Fruit fly (Drosophila melanogaster) whole organism, embryonic: ENCODE data around the gene CG7101.

Experiments used
- B-H1 ChIP-seq: fragments of 200-800 bp; sonication (Bioruptor generic); IDR thresholded peaks from 3 replicates; pipeline ENCODE4 v1.3.6; 2022; ENCODE audit warnings: missing biosample characterization, missing genetic modification characterization
- BEAF-32 ChIP-seq: fragments of 200-800 bp; sonication (Bioruptor generic); optimal IDR thresholded peaks from 3 replicates; lab custom pipeline; 2017; ENCODE audit warnings: missing biosample characterization, missing genetic modification characterization, mild to moderate bottlenecking, moderate library complexity, missing genetic modification reagents
- Blimp-1 ChIP-seq: fragments of 200-800 bp; sonication (Bioruptor generic); optimal IDR thresholded peaks from 3 replicates; lab custom pipeline; 2018; ENCODE audit warnings: missing biosample characterization, missing genetic modification characterization, mild to moderate bottlenecking, moderate library complexity, missing genetic modification reagents
- C15 ChIP-seq: fragments of 200-800 bp; sonication (Bioruptor generic); IDR thresholded peaks from 3 replicates; pipeline ENCODE4 v1.3.6; 2022; ENCODE audit warnings: missing biosample characterization, missing genetic modification characterization
- CG10274 ChIP-seq: fragments of 200-800 bp; sonication (Bioruptor generic); optimal IDR thresholded peaks from 3 replicates; lab custom pipeline; 2017; ENCODE audit warnings: missing biosample characterization, mild to moderate bottlenecking, missing genetic modification characterization
- CG10431 ChIP-seq: fragments of 200-800 bp; sonication (Bioruptor generic); optimal IDR thresholded peaks from 3 replicates; lab custom pipeline; 2018; ENCODE audit warnings: missing biosample characterization, mild to moderate bottlenecking, missing genetic modification characterization
- CG10543 ChIP-seq: fragments of 200-800 bp; sonication (Bioruptor generic); optimal IDR thresholded peaks from 3 replicates; lab custom pipeline; 2017; ENCODE audit warnings: missing biosample characterization, mild to moderate bottlenecking, missing genetic modification characterization, moderate library complexity
- CG11696 ChIP-seq: fragments of 200-800 bp; sonication (Bioruptor generic); IDR thresholded peaks from 2 replicates; pipeline ENCODE4 v1.3.6; 2022; ENCODE audit warnings: missing biosample characterization, missing genetic modification characterization
- CG12236 ChIP-seq: fragments of 200-800 bp; sonication (Bioruptor generic); optimal IDR thresholded peaks from 2 replicates; lab custom pipeline; 2016; ENCODE audit warnings: missing biosample characterization, missing genetic modification characterization
- CG17186 ChIP-seq: fragments of 200-800 bp; sonication (Bioruptor generic); optimal IDR thresholded peaks from 3 replicates; lab custom pipeline; 2017; ENCODE audit warnings: missing biosample characterization, missing genetic modification reagents, missing genetic modification characterization
- CG1792 ChIP-seq: fragments of 200-800 bp; sonication (Bioruptor generic); optimal IDR thresholded peaks from 2 replicates; lab custom pipeline; 2016; ENCODE audit warnings: missing biosample characterization, missing genetic modification characterization
- CG18011 ChIP-seq: fragments of 200-800 bp; sonication (Bioruptor generic); optimal IDR thresholded peaks from 2 replicates; lab custom pipeline; 2017; ENCODE audit warnings: missing biosample characterization, missing genetic modification characterization, mild to moderate bottlenecking, moderate library complexity, missing genotype
- CG3407 ChIP-seq: fragments of 200-800 bp; sonication (Bioruptor generic); optimal IDR thresholded peaks from 2 replicates; lab custom pipeline; 2018; ENCODE audit warnings: missing biosample characterization, mild to moderate bottlenecking, missing genetic modification characterization
- CG5953 ChIP-seq: fragments of 200-800 bp; sonication (Bioruptor generic); IDR thresholded peaks from 2 replicates; pipeline ENCODE4 v1.3.6; 2022; ENCODE audit warnings: missing biosample characterization, missing genetic modification characterization
- CG7786 ChIP-seq: fragments of 200-800 bp; sonication (Bioruptor generic); optimal IDR thresholded peaks from 2 replicates; lab custom pipeline; 2016; ENCODE audit warnings: missing biosample characterization, missing genetic modification characterization
- CG9609 ChIP-seq: fragments of 200-800 bp; sonication (Bioruptor generic); optimal IDR thresholded peaks from 3 replicates; lab custom pipeline; 2016; ENCODE audit warnings: missing biosample characterization, missing genetic modification characterization
- CG9797 ChIP-seq: fragments of 200-800 bp; sonication (Bioruptor generic); optimal IDR thresholded peaks from 3 replicates; lab custom pipeline; 2018; ENCODE audit warnings: missing biosample characterization, mild to moderate bottlenecking, missing genetic modification characterization
- Dip2 ChIP-seq: fragments of 200-800 bp; sonication (Bioruptor generic); IDR thresholded peaks from 2 replicates; pipeline ENCODE4 v1.3.6; 2022; ENCODE audit warnings: missing biosample characterization, missing genetic modification characterization
- Eip74EF ChIP-seq, 2 experiments: fragments of 200-800 bp in 1 of 2; fragments of >200 bp in 1 of 2; sonication (Bioruptor generic) in 1 of 2; optimal IDR thresholded peaks; 2 replicates each; lab custom pipeline; 2017 to 2019; ENCODE audit warnings: missing biosample characterization in 2 of 2, missing genetic modification characterization in 2 of 2, mild to moderate bottlenecking in 1 of 2, moderate library complexity in 1 of 2
- Ets65A ChIP-seq: fragments of 200-800 bp; sonication (Bioruptor generic); peaks from one replicate; lab custom pipeline; 2016; ENCODE audit warnings: missing biosample characterization, missing genetic modification characterization
- Ets97D ChIP-seq: fragments of 200-800 bp; sonication (Bioruptor generic); optimal IDR thresholded peaks from 3 replicates; lab custom pipeline; 2016; ENCODE audit warnings: missing biosample characterization, missing genetic modification characterization
- HLHmδ ChIP-seq: fragments of 200-800 bp; sonication (Bioruptor generic); optimal IDR thresholded peaks from 2 replicates; lab custom pipeline; 2018; ENCODE audit warnings: missing biosample characterization, mild to moderate bottlenecking, missing genetic modification characterization, moderate library complexity
- Lim3 ChIP-seq: fragments of 200-800 bp; sonication (Bioruptor generic); IDR thresholded peaks from 2 replicates; pipeline ENCODE4 v1.3.6; 2022; ENCODE audit warnings: missing biosample characterization, missing genetic modification characterization
- MBD-R2 ChIP-seq: fragments of 200-800 bp; sonication (Bioruptor generic); IDR thresholded peaks from 2 replicates; pipeline ENCODE4 v1.3.6; 2022; ENCODE audit warnings: missing biosample characterization, missing genetic modification characterization
- Meics ChIP-seq: fragments of 200-800 bp; sonication (Bioruptor generic); optimal IDR thresholded peaks from 2 replicates; lab custom pipeline; 2017; ENCODE audit warnings: missing biosample characterization, mild to moderate bottlenecking, missing genetic modification characterization
- Mrtf ChIP-seq: fragments of 200-800 bp; sonication (Bioruptor generic); IDR thresholded peaks from 3 replicates; pipeline ENCODE4 v1.3.6; 2022; ENCODE audit warnings: missing biosample characterization, missing genetic modification characterization
- Myb ChIP-seq: fragments of 200-800 bp; sonication (Bioruptor generic); optimal IDR thresholded peaks from 2 replicates; lab custom pipeline; 2016; ENCODE audit warnings: missing biosample characterization, missing genetic modification characterization
- NC2β ChIP-seq: fragments of 200-800 bp; sonication (Bioruptor generic); optimal IDR thresholded peaks from 2 replicates; lab custom pipeline; 2016; ENCODE audit warnings: missing biosample characterization, missing genetic modification characterization
- Side ChIP-seq: fragments of 200-800 bp; sonication (Bioruptor generic); optimal IDR thresholded peaks from 2 replicates; lab custom pipeline; 2016; ENCODE audit warnings: missing biosample characterization, missing genetic modification characterization
- Stat92E ChIP-seq, 3 experiments: fragments of >200 bp in 2 of 3; fragments of 200-800 bp in 1 of 3; sonication (Bioruptor generic) in 1 of 3; optimal IDR thresholded peaks; 2 replicates each; lab custom pipeline; 2017 to 2019; ENCODE audit warnings: missing biosample characterization in 3 of 3, missing genetic modification characterization in 3 of 3, mild to moderate bottlenecking in 1 of 3, moderate library complexity in 1 of 3
- Xrp1 ChIP-seq: fragments of 200-800 bp; sonication (Bioruptor generic); IDR thresholded peaks from 2 replicates; pipeline ENCODE4 v1.3.6; 2022; ENCODE audit warnings: missing biosample characterization, missing genetic modification characterization
- ato ChIP-seq: fragments of 200-800 bp; sonication (Bioruptor generic); IDR thresholded peaks from 2 replicates; pipeline ENCODE4 v1.3.6; 2022; ENCODE audit warnings: missing biosample characterization, missing genetic modification characterization; ENCODE audit not compliant: partially characterized antibody
- cas ChIP-seq: fragments of 200-800 bp; sonication (Bioruptor generic); IDR thresholded peaks from 2 replicates; pipeline ENCODE4 v1.3.6; 2022; ENCODE audit warnings: missing biosample characterization, missing genetic modification characterization
- cg ChIP-seq: fragments of 200-800 bp; sonication (Bioruptor generic); optimal IDR thresholded peaks from 3 replicates; lab custom pipeline; 2019; ENCODE audit warnings: missing biosample characterization, mild to moderate bottlenecking, missing genetic modification characterization, moderate library complexity
- chn ChIP-seq: fragments of 200-800 bp; sonication (Bioruptor generic); optimal IDR thresholded peaks from 2 replicates; lab custom pipeline; 2016; ENCODE audit warnings: missing biosample characterization, missing genetic modification characterization
- disco-r ChIP-seq: fragments of 200-800 bp; sonication (Bioruptor generic); optimal IDR thresholded peaks from 2 replicates; lab custom pipeline; 2016; ENCODE audit warnings: missing biosample characterization, missing genetic modification characterization
- gt ChIP-seq: fragments of 200-800 bp; sonication (Bioruptor generic); IDR thresholded peaks from 2 replicates; pipeline ENCODE4 v1.3.6; 2022; ENCODE audit warnings: missing biosample characterization, missing genetic modification characterization
- insv ChIP-seq, 2 experiments: fragments of 200-800 bp; sonication (Bioruptor generic); optimal IDR thresholded peaks; 3 replicates each; lab custom pipeline; 2016 to 2018; ENCODE audit warnings: missing biosample characterization in 2 of 2, missing genetic modification characterization in 2 of 2
- inv ChIP-seq: fragments of 200-800 bp; sonication (Bioruptor generic); IDR thresholded peaks from 2 replicates; pipeline ENCODE4 v1.3.6; 2022; ENCODE audit warnings: missing biosample characterization, missing genetic modification characterization; ENCODE audit not compliant: partially characterized antibody
- ken ChIP-seq: fragments of 200-800 bp; sonication (Bioruptor generic); IDR thresholded peaks from 3 replicates; pipeline ENCODE4 v1.3.6; 2022; ENCODE audit warnings: missing biosample characterization, missing genetic modification characterization
- nerfin-2 ChIP-seq: fragments of 200-800 bp; sonication (Bioruptor generic); IDR thresholded peaks from 2 replicates; pipeline ENCODE4 v1.3.6; 2022; ENCODE audit warnings: missing biosample characterization, missing genetic modification characterization; ENCODE audit not compliant: partially characterized antibody
- oc ChIP-seq: fragments of 200-800 bp; sonication (Bioruptor generic); optimal IDR thresholded peaks from 2 replicates; lab custom pipeline; 2018; ENCODE audit warnings: missing biosample characterization, mild to moderate bottlenecking, missing genetic modification characterization, moderate library complexity
- seq ChIP-seq: fragments of 200-800 bp; sonication (Bioruptor generic); IDR thresholded peaks from 2 replicates; pipeline ENCODE4 v1.3.6; 2022; ENCODE audit warnings: missing biosample characterization, missing genetic modification characterization
- tin ChIP-seq: fragments of 200-800 bp; sonication (Bioruptor generic); optimal IDR thresholded peaks from 3 replicates; lab custom pipeline; 2016; ENCODE audit warnings: missing biosample characterization, missing genetic modification characterization
- tll ChIP-seq, 2 experiments: fragments of 200-800 bp in 1 of 2; fragments of >200 bp in 1 of 2; sonication (Bioruptor generic) in 1 of 2; optimal IDR thresholded peaks; 2 replicates each; lab custom pipeline; 2017 to 2019; ENCODE audit warnings: missing biosample characterization in 2 of 2, missing genetic modification characterization in 2 of 2, mild to moderate bottlenecking in 1 of 2, moderate library complexity in 1 of 2
- tx ChIP-seq: fragments of 200-800 bp; sonication (Bioruptor generic); optimal IDR thresholded peaks from 2 replicates; lab custom pipeline; 2016; ENCODE audit warnings: missing biosample characterization, missing genetic modification characterization
- wdn ChIP-seq: fragments of 200-800 bp; sonication (Bioruptor generic); IDR thresholded peaks from 2 replicates; pipeline ENCODE4 v1.3.6; 2022; ENCODE audit warnings: missing biosample characterization, missing genetic modification characterization
- zf30C ChIP-seq: fragments of 200-800 bp; sonication (Bioruptor generic); optimal IDR thresholded peaks from 3 replicates; lab custom pipeline; 2018; ENCODE audit warnings: missing biosample characterization, mild to moderate bottlenecking, missing genetic modification characterization

The CG7101 gene

DNA sequence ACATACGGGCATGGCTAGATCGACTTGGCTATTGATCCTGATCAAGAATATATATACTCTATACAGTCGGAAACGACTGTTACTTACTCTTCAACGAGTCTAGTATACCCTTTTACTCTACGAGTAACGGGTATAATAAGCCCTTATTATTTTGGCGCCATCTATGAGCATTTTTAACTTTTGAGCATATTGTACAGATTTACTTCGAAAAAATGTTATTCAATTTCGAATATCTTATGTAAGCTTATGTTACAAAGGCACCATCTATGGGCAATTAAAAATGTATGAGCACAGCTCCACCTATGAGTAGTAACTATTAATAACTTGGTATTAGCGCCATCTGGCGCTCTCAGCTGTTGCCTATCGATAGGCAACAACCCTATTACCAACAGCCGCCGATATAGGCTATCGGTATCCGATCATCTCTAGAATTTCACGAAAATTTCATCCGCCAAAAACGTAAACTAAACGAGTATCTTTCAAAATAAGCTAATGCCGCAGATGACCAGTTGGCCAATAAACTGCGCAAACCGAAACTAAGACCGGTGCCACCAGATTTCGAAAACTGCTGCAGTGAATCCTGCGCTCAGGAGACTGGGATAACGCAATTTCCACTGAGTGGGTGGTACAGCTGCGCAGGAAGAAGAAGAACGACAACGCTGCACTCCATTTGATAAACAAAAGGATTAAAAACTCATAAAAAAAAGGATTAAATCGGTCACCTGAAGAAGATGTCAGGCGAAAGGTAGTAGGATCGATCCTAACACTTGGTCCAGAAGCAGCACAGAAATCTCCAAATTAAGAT, 13.0 kb downstream of the CG7101 start, which contains the start of gene htk (continued):
- TF ChIP-seq CG7786 (peak; percentile 54), C15 (no peak), Blimp-1 (GFP tag; lab: Kevin White, UChicago) (peak; percentile 28), Mrtf (GFP tag; lab: Robert Waterston, UW) (peak; percentile 69; the same call in 1 of the 3 replicates), CG10543 (GFP tag; lab: Kevin White, UChicago) (peak; percentile 15), gt (GFP tag; lab: Robert Waterston, UW) (no peak), Stat92E (GFP tag; optimal IDR thresholded peaks at IDR 0.05; lab: Kevin White, UChicago) (no peak), Side (peak; percentile 73), HLHmδ (GFP tag; lab: Kevin White, UChicago) (no peak), CG10274 (GFP tag; lab: Kevin White, UChicago) (no peak), CG11696 (0 out of 2 replicates have a peak, but pooled peaks have one; percentile 30), wdn (GFP tag; lab: Robert Waterston, UW) (no peak), Dip2 (GFP tag; lab: Robert Waterston, UW) (peak; percentile 91), disco-r (GFP tag; lab: Kevin White, UChicago) (peak; percentile 18), CG3407 (peak; percentile 27), inv (GFP tag; lab: Robert Waterston, UW) (peak; percentile 86), Meics (peak; percentile 74), BEAF-32 (peak; percentile 96), CG17186 (GFP tag; lab: Kevin White, UChicago) (peak; percentile 64), B-H1 (GFP tag; lab: Robert Waterston, UW) (no peak; the same call in 2 of the 3 replicates), Myb (peak; percentile 71), tll (GFP tag; optimal IDR thresholded peaks at IDR 0.05; lab: Kevin White, UChicago) (no peak), CG12236 (peak; percentile 43), zf30C (GFP tag; lab: Kevin White, UChicago) (no peak), oc (tag; lab: Kevin White, UChicago) (peak; percentile 53), CG9797 (GFP tag; lab: Kevin White, UChicago) (peak; percentile 39), ato (peak; percentile 90), CG5953 (GFP tag; lab: Robert Waterston, UW) (peak; percentile 43; the same call in 1 of the 2 replicates), cas (GFP tag; lab: Robert Waterston, UW) (no peak), cg (GFP tag; lab: Kevin White, UChicago) (no peak), MBD-R2 (peak; percentile 87), Ets65A (GFP tag; lab: Kevin White, UChicago) (peak; percentile 93), CG10431 (GFP tag; lab: Kevin White, UChicago) (no peak), Xrp1 (GFP tag; lab: Robert Waterston, UW) (peak; percentile 64), ken (GFP tag; lab: Robert Waterston, UW) (peak; percentile 68), nerfin-2 (peak; percentile 70; the same call in 1 of the 2 replicates), seq (GFP tag; lab: Robert Waterston, UW) (peak; percentile 48; the same call in 1 of the 2 replicates), chn (peak; percentile 82), tx (GFP tag; lab: Kevin White, UChicago) (peak; percentile 27), tin (GFP tag; lab: Kevin White, UChicago) (peak; percentile 76), Lim3 (no peak), Ets97D (GFP tag; lab: Kevin White, UChicago) (peak; percentile 81), CG1792 (peak; percentile 63), NC2β (GFP tag; lab: Kevin White, UChicago) (peak; percentile 78), CG9609 (peak; percentile 67), Eip74EF (GFP tag; optimal IDR thresholded peaks at IDR 0.05; lab: Kevin White, UChicago) (no peak), CG18011 (GFP tag; lab: Kevin White, UChicago) (peak; percentile 3), insv (GFP tag; optimal IDR thresholded peaks at IDR 0.05; lab: Kevin White, UChicago) (peak in 1 of 2 experiments; percentile 71)
